Fruit fly (Drosophila melanogaster): Measurements from ENCODE around the gene CG14989.

The CG14989 gene

dm6 chr3L:4102496-4103257 lies 15.3 kb downstream of the CG14989 start, which contains the start of gene CG14995 (continued):
- TF ChIP-seq CG11695 (GFP tag; IDR thresholded peaks at IDR 0.05) (peak; percentile 22; the same call in 1 of the 3 replicates), abd-A (tag; optimal IDR thresholded peaks at IDR 0.05) (peak; percentile 66), zfh2 (GFP tag; optimal IDR thresholded peaks at IDR 0.05) (no peak), CG12942 (GFP tag; optimal IDR thresholded peaks at IDR 0.05) (no peak), sd (tag; optimal IDR thresholded peaks at IDR 0.05) (peak; percentile 79), zfh1 (GFP tag; IDR thresholded peaks at IDR 0.05) (no peak), lola (GFP tag; optimal IDR thresholded peaks at IDR 0.05) (no peak), CG11560 (tag; IDR thresholded peaks at IDR 0.05) (no peak), CG16813 (GFP tag; IDR thresholded peaks at IDR 0.05; ENCODE audit: partially characterized antibody) (peak; percentile 75), CG15696 (tag; optimal IDR thresholded peaks at IDR 0.05) (no peak), en (GFP tag; optimal IDR thresholded peaks at IDR 0.05) (no peak), HmgD (GFP tag; optimal IDR thresholded peaks at IDR 0.05) (no peak), CG11696 (GFP tag; IDR thresholded peaks at IDR 0.05) (0 out of 2 replicates have a peak, but pooled peaks have one; percentile 30), CG7357 (GFP tag; IDR thresholded peaks at IDR 0.05) (no peak), Atf3 (GFP tag; optimal IDR thresholded peaks at IDR 0.05) (no peak), E2f2 (GFP tag; IDR thresholded peaks at IDR 0.05) (peak; percentile 81), CG15514 (GFP tag; optimal IDR thresholded peaks at IDR 0.05) (peak; percentile 31), pho (GFP tag; optimal IDR thresholded peaks at IDR 0.05) (no peak), Deaf1 (tag; optimal IDR thresholded peaks at IDR 0.05) (peak; percentile 64), cato (GFP tag; optimal IDR thresholded peaks at IDR 0.05; ENCODE audit: borderline replicate concordance) (no peak), sim (GFP tag; IDR thresholded peaks at IDR 0.05) (no peak), fd96Cb (tag; optimal IDR thresholded peaks at IDR 0.05) (no peak), CG17802 (tag; optimal IDR thresholded peaks at IDR 0.05) (no peak), sug (tag; optimal IDR thresholded peaks at IDR 0.05) (peak; percentile 43), yki (optimal IDR thresholded peaks at IDR 0.05) (no peak), CG11247 (GFP tag; IDR thresholded peaks at IDR 0.05) (no peak), Rx (GFP tag; IDR thresholded peaks at IDR 0.05) (no peak), CG9609 (GFP tag; optimal IDR thresholded peaks at IDR 0.05) (no peak), crc (GFP tag; optimal IDR thresholded peaks at IDR 0.05) (no peak), CG1233 (GFP tag; optimal IDR thresholded peaks at IDR 0.05) (no peak), CG4854 (GFP tag; optimal IDR thresholded peaks at IDR 0.05) (no peak), kah (GFP tag; optimal IDR thresholded peaks at IDR 0.05) (peak; percentile 37), CG3838 (GFP tag; optimal IDR thresholded peaks at IDR 0.05) (no peak), fd102C (GFP tag; optimal IDR thresholded peaks at IDR 0.05) (no peak), NfI (GFP tag; optimal IDR thresholded peaks at IDR 0.05) (no peak), amos (GFP tag; IDR thresholded peaks at IDR 0.05; ENCODE audit: partially characterized antibody) (peak; percentile 78; the same call in 1 of the 2 replicates), CG15601 (tag; optimal IDR thresholded peaks at IDR 0.05) (peak; percentile 16), HLH4C (GFP tag; IDR thresholded peaks at IDR 0.05; ENCODE audit: partially characterized antibody) (peak; percentile 53), CG4820 (GFP tag; optimal IDR thresholded peaks at IDR 0.05) (no peak), az2 (GFP tag; optimal IDR thresholded peaks at IDR 0.05) (no peak), gsb (GFP tag; IDR thresholded peaks at IDR 0.05) (no peak), CG7963 (GFP tag; IDR thresholded peaks at IDR 0.05; ENCODE audit: partially characterized antibody) (peak; percentile 36; the same call in 1 of the 3 replicates), BtbVII (GFP tag; optimal IDR thresholded peaks at IDR 0.05) (peak; percentile 79), phol (tag; optimal IDR thresholded peaks at IDR 0.05) (no peak), ATbp (GFP tag; optimal IDR thresholded peaks at IDR 0.05) (no peak), Stat92E (GFP tag; optimal IDR thresholded peaks at IDR 0.05) (no peak), CG42726 (GFP tag; IDR thresholded peaks at IDR 0.05; ENCODE audit: partially characterized antibody) (0 out of 2 replicates have a peak, but pooled peaks have one; percentile 49), CG8765 (GFP tag; IDR thresholded peaks at IDR 0.05) (no peak), scrt (GFP tag; optimal IDR thresholded peaks at IDR 0.05) (peak; percentile 52)

Data from whole organism, embryonic.